Fruit fly (Drosophila melanogaster) whole organism, adult: ENCODE results near the gene PCNA2.

Experiments
- CG11617 ChIP-seq: fragments of 200-800 bp; sonication (Bioruptor generic); optimal IDR thresholded peaks from 2 replicates; lab custom pipeline; 2017; ENCODE audit warnings: mild to moderate bottlenecking, missing biosample characterization, missing genetic modification reagents, missing genetic modification characterization
- CG12768 ChIP-seq: fragments of 200-800 bp; sonication (Bioruptor generic); optimal IDR thresholded peaks from 2 replicates; lab custom pipeline; 2017; ENCODE audit warnings: missing biosample characterization, missing genetic modification characterization, mild to moderate bottlenecking, moderate library complexity, missing genetic modification reagents
- CG14711 ChIP-seq: fragments of 200-800 bp; sonication (Bioruptor generic); optimal IDR thresholded peaks from 2 replicates; lab custom pipeline; 2018; ENCODE audit warnings: missing biosample characterization, mild to moderate bottlenecking, missing genetic modification characterization, moderate library complexity
- CG1620 ChIP-seq: fragments of 200-800 bp; sonication (Bioruptor generic); optimal IDR thresholded peaks from 2 replicates; lab custom pipeline; 2016; ENCODE audit warnings: missing biosample characterization, missing genetic modification characterization
- CG33017 ChIP-seq: fragments of 200-800 bp; sonication (Bioruptor generic); optimal IDR thresholded peaks from 2 replicates; lab custom pipeline; 2018; ENCODE audit warnings: missing biosample characterization, mild to moderate bottlenecking, missing genetic modification characterization, moderate library complexity
- CG5204 ChIP-seq: fragments of 200-800 bp; sonication (Bioruptor generic); optimal IDR thresholded peaks from 2 replicates; lab custom pipeline; 2016; ENCODE audit warnings: missing biosample characterization, missing genetic modification characterization
- CG7045 ChIP-seq: fragments of 200-800 bp; sonication (Bioruptor generic); optimal IDR thresholded peaks from 2 replicates; lab custom pipeline; 2017; ENCODE audit warnings: missing biosample characterization, mild to moderate bottlenecking, missing genetic modification characterization
- CG7101 ChIP-seq: fragments of 200-800 bp; sonication (Bioruptor generic); optimal IDR thresholded peaks from 2 replicates; lab custom pipeline; 2018; ENCODE audit warnings: missing biosample characterization, mild to moderate bottlenecking, missing genetic modification characterization, moderate library complexity
- Clk ChIP-seq: fragments of 200-800 bp; sonication (Bioruptor generic); optimal IDR thresholded peaks from 2 replicates; lab custom pipeline; 2017; ENCODE audit warnings: missing biosample characterization, missing genetic modification characterization
- Crg-1 ChIP-seq: fragments of 200-800 bp; sonication (Bioruptor generic); optimal IDR thresholded peaks from 2 replicates; lab custom pipeline; 2016; ENCODE audit warnings: missing biosample characterization, missing genetic modification characterization
- Hr96 ChIP-seq: fragments of 200-800 bp; sonication (Bioruptor generic); optimal IDR thresholded peaks from 2 replicates; lab custom pipeline; 2016; ENCODE audit warnings: missing biosample characterization, missing genetic modification characterization
- Mnt ChIP-seq: fragments of 200-800 bp; sonication (Bioruptor generic); optimal IDR thresholded peaks from 2 replicates; lab custom pipeline; 2016; ENCODE audit warnings: missing biosample characterization, mild to moderate bottlenecking, missing genetic modification characterization
- bab1 ChIP-seq: fragments of 200-800 bp; sonication (Bioruptor generic); optimal IDR thresholded peaks from 3 replicates; lab custom pipeline; 2019; ENCODE audit warnings: missing biosample characterization, mild to moderate bottlenecking, missing genetic modification characterization, moderate library complexity
- cic ChIP-seq: fragments of 200-800 bp; sonication (Bioruptor generic); optimal IDR thresholded peaks from 2 replicates; lab custom pipeline; 2017; ENCODE audit warnings: missing biosample characterization, mild to moderate bottlenecking, missing genetic modification characterization, moderate library complexity
- cnc ChIP-seq, 2 experiments: fragments of >200 bp; optimal IDR thresholded peaks; 2 replicates each; lab custom pipeline; 2017
- kay ChIP-seq: fragments of 200-800 bp; sonication (Bioruptor generic); peaks from one replicate; lab custom pipeline; 2016; ENCODE audit warnings: missing biosample characterization, missing genetic modification characterization, borderline replicate concordance
- ovo ChIP-seq: fragments of 200-800 bp; sonication (Bioruptor generic); optimal IDR thresholded peaks from 2 replicates; lab custom pipeline; 2016; ENCODE audit warnings: missing biosample characterization, missing genetic modification characterization
- pad ChIP-seq: fragments of 200-800 bp; sonication (Bioruptor generic); optimal IDR thresholded peaks from 3 replicates; lab custom pipeline; 2017; ENCODE audit warnings: missing biosample characterization, missing genetic modification characterization, mild to moderate bottlenecking, moderate library complexity, missing genetic modification reagents
- tj ChIP-seq: fragments of 200-800 bp; sonication (Bioruptor generic); optimal IDR thresholded peaks from 3 replicates; lab custom pipeline; 2017; ENCODE audit warnings: missing biosample characterization, mild to moderate bottlenecking, missing genetic modification characterization, moderate library complexity
- toe ChIP-seq: fragments of 200-800 bp; sonication (Bioruptor generic); optimal IDR thresholded peaks from 2 replicates; lab custom pipeline; 2016; ENCODE audit warnings: missing biosample characterization, missing genetic modification characterization

PCNA2 gene

DNA sequence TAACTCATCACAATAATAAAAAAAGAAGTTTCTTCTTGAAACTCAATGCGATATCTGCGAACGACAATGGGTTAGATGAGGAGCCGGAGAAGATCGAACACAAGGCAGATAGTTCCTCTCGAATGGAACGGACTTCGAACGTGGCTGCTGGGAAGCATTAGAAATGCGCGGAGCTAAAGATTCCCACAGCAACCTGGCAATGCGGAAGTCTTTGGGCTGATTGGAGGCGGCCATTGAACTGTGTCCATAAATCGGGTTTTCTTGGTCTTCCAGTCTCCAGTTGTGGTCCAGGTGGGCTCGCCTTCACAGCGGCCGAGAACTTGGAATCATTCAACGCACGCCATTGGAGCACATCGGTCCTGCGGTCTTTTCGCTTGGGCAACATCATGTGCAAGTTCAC is 43.5 kb downstream of the PCNA2 start, which contains the start of gene CG13081:
CG13081 (plus strand) TSS at position 301 of the 400 bp plus-strand sequence.
- TF ChIP-seq kay = no peak
- no peak for TF ChIP-seq cnc (optimal IDR thresholded peaks at IDR 0.05; lab: Kevin White, UChicago)
- no peak for TF ChIP-seq Hr96 (GFP tag; lab: Kevin White, UChicago)
- TF ChIP-seq toe (GFP tag; lab: Kevin White, UChicago) = no peak
- no peak for TF ChIP-seq CG7101 (tag; lab: Kevin White, UChicago)
- TF ChIP-seq CG5204 (GFP tag; lab: Kevin White, UChicago) = no peak
- TF ChIP-seq CG33017 = no peak
- no peak for TF ChIP-seq bab1
- no peak for TF ChIP-seq cic (GFP tag; lab: Kevin White, UChicago)
- no peak for TF ChIP-seq Mnt (GFP tag; lab: Kevin White, UChicago)
- TF ChIP-seq CG1620 (GFP tag; lab: Kevin White, UChicago) = no peak
- no peak for TF ChIP-seq ovo (GFP tag; lab: Kevin White, UChicago)

DNA sequence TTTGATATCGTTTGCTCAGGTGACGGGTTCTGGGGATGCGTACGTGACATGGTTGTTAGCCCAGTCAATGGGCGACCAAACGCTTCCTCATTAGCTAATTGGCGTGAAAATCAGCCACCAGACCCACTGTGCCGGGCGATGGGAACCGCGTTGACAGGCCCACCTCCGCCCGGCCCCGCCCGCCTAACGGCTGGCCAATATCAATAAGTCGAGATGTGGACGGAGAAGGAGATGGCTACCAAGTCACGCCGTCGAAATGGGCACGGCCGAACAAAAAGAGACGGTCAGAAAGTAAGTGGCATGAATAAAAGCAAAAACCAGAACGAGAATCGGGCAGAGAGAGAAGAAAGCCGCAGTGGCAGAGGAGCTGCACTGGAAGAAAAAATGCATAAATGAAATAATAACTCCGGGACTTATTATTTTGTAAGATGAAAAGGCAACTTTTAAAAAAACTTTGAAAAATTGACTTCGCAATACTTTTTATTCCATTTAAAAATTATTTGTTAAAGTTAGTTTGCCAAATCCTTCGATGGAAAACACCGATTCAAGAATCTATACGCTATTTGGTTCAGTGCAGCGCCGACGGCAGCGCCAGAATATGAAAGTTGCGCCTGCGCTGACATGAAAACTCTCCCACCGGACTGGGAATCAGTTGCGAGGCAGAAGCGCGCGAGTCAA is 45.9 kb downstream of the PCNA2 start, which contains the start of gene CG13082:
CG13082 (plus strand) TSS at position 647 of the 678 bp plus-strand sequence.
- TF ChIP-seq Mnt (GFP tag; lab: Kevin White, UChicago) (no peak), kay (no peak), toe (GFP tag; lab: Kevin White, UChicago) (no peak), CG7045 (GFP tag; lab: Kevin White, UChicago) (no peak)

dm6 chr2L:19535234-19535633 is 48.6 kb downstream of the PCNA2 start, which contains the start of gene CG31697:
TSS of gene CG31697 (plus strand) at chr2L:19535448.
- TF ChIP-seq Clk (GFP tag; lab: Kevin White, UChicago) (no peak), CG7045 (GFP tag; lab: Kevin White, UChicago) (no peak), Hr96 (GFP tag; lab: Kevin White, UChicago) (no peak), pad (no peak), Crg-1 (no peak), ovo (GFP tag; lab: Kevin White, UChicago) (no peak), kay (no peak), CG5204 (GFP tag; lab: Kevin White, UChicago) (no peak), CG1620 (GFP tag; lab: Kevin White, UChicago) (no peak), CG12768 (GFP tag; lab: Kevin White, UChicago) (no peak), bab1 (no peak), tj (no peak), cnc (optimal IDR thresholded peaks at IDR 0.05; lab: Kevin White, UChicago) (no peak), CG7101 (tag; lab: Kevin White, UChicago) (no peak)

dm6 chr2L:19533247-19533646 is 50.5 kb downstream of the PCNA2 start, which contains the start of gene CG33116:
TSS of gene CG33116 (plus strand) at chr2L:19533479.
- TF ChIP-seq CG5204 (GFP tag; lab: Kevin White, UChicago) = peak; percentile 67
- no peak for TF ChIP-seq kay
- TF ChIP-seq CG11617 = peak; percentile 68
- peak; percentile 71 for TF ChIP-seq CG1620 (GFP tag; lab: Kevin White, UChicago)
- TF ChIP-seq Hr96 (GFP tag; lab: Kevin White, UChicago) = peak; percentile 79
- peak; percentile 36 for TF ChIP-seq tj
- peak; percentile 30 for TF ChIP-seq cic (GFP tag; lab: Kevin White, UChicago)
- TF ChIP-seq CG12768 (GFP tag; lab: Kevin White, UChicago) = peak; percentile 88
- peak; percentile 75 for TF ChIP-seq pad
- TF ChIP-seq CG33017 = peak; percentile 88
- peak; percentile 72 for TF ChIP-seq ovo (GFP tag; lab: Kevin White, UChicago)
- TF ChIP-seq CG7101 (tag; lab: Kevin White, UChicago) = peak; percentile 88
- TF ChIP-seq Crg-1 = peak; percentile 89
- peak; percentile 85 for TF ChIP-seq Mnt (GFP tag; lab: Kevin White, UChicago)
- peak; percentile 35 for TF ChIP-seq Clk (GFP tag; lab: Kevin White, UChicago)
- peak; percentile 78 for TF ChIP-seq bab1
- TF ChIP-seq toe (GFP tag; lab: Kevin White, UChicago) = peak; percentile 75
- no peak for TF ChIP-seq cnc (optimal IDR thresholded peaks at IDR 0.05; lab: Kevin White, UChicago)
- peak; percentile 78 for TF ChIP-seq CG7045 (GFP tag; lab: Kevin White, UChicago)
- peak; percentile 81 for TF ChIP-seq CG14711 (tag; lab: Kevin White, UChicago)
